Worm (Caenorhabditis elegans) whole organism, L4 larva: ENCODE results near the gene mdh-1.

ENCODE experiments used
- D1046.2 ChIP-seq: fragments of 200-800 bp; sonication (Bioruptor generic); IDR thresholded peaks from 2 replicates; pipeline ENCODE4 v1.3.6; 2022; ENCODE audit warnings: missing genetic modification characterization, missing compliant biosample characterization
- F10B5.3 ChIP-seq: sonication (generic microtip); optimal IDR thresholded peaks from 2 replicates; lab custom pipeline; 2016; ENCODE audit warnings: mild to moderate bottlenecking, missing genetic modification characterization, missing compliant biosample characterization
- R02D3.7 ChIP-seq: fragments of 150-350 bp; sonication (generic microtip); optimal IDR thresholded peaks from 3 replicates; lab custom pipeline; 2014; ENCODE audit warnings: missing biosample characterization, missing genetic modification characterization
- T20F7.1 ChIP-seq: fragments of 200-800 bp; sonication (Bioruptor generic); optimal IDR thresholded peaks from 2 replicates; lab custom pipeline; 2018; ENCODE audit warnings: mild to moderate bottlenecking, missing genetic modification characterization, missing compliant biosample characterization
- Y105C5A.15 ChIP-seq: fragments of 200-800 bp; sonication (Bioruptor generic); IDR thresholded peaks from 2 replicates; pipeline ENCODE4 v1.3.6; 2022; ENCODE audit warnings: missing genetic modification characterization, missing compliant biosample characterization
- Y5F2A.4 ChIP-seq: fragments of 200-800 bp; sonication (Bioruptor generic); optimal IDR thresholded peaks from 2 replicates; lab custom pipeline; 2018; ENCODE audit warnings: mild to moderate bottlenecking, missing genetic modification characterization, missing compliant biosample characterization
- ZK337.2 ChIP-seq: fragments of 200-800 bp; sonication (Bioruptor generic); IDR thresholded peaks from 2 replicates; pipeline ENCODE4 v1.3.6; 2022; ENCODE audit warnings: missing genetic modification reagents, missing genetic modification characterization, missing compliant biosample characterization
- ZK546.5 ChIP-seq, 2 experiments: sonication (generic microtip); optimal IDR thresholded peaks; 2 replicates each; lab custom pipeline; 2017; ENCODE audit warnings: missing biosample characterization in 2 of 2, missing genetic modification characterization in 2 of 2
- ama-1 ChIP-seq: fragments of 150-350 bp; optimal IDR thresholded peaks from 2 replicates; lab custom pipeline; 2014; ENCODE audit warnings: inconsistent platforms, mixed read lengths
- ceh-20 ChIP-seq: fragments of 200-800 bp; sonication (Bioruptor generic); IDR thresholded peaks from 2 replicates; pipeline ENCODE4 v1.3.6; 2022; ENCODE audit warnings: missing genetic modification reagents, missing genetic modification characterization, missing compliant biosample characterization
- daf-12 ChIP-seq: fragments of 150-350 bp; optimal IDR thresholded peaks from 2 replicates; lab custom pipeline; 2014; ENCODE audit warnings: missing biosample characterization, missing genetic modification reagents, missing genetic modification characterization
- daf-19 ChIP-seq: fragments of 200-800 bp; sonication (Bioruptor generic); conservative IDR thresholded peaks from 2 replicates; pipeline ENCODE4 v1.3.6; 2022; ENCODE audit warnings: missing genetic modification characterization, missing compliant biosample characterization
- dmd-6 ChIP-seq: fragments of 200-800 bp; sonication (Bioruptor generic); IDR thresholded peaks from 2 replicates; pipeline ENCODE4 v1.3.6; 2022; ENCODE audit warnings: missing genetic modification reagents, missing genetic modification characterization, missing compliant biosample characterization
- dmd-8 ChIP-seq: fragments of 200-800 bp; sonication (Bioruptor generic); IDR thresholded peaks from 2 replicates; pipeline ENCODE4 v1.3.6; 2022; ENCODE audit warnings: missing genetic modification characterization, missing compliant biosample characterization
- dve-1 ChIP-seq: sonication (generic microtip); optimal IDR thresholded peaks from 2 replicates; lab custom pipeline; 2017; ENCODE audit warnings: antibody characterized with exemption, mild to moderate bottlenecking, missing genetic modification characterization, missing compliant biosample characterization; ENCODE audit not compliant: insufficient read depth
- egl-43 ChIP-seq: fragments of 200-800 bp; sonication (Bioruptor generic); IDR thresholded peaks from 2 replicates; pipeline ENCODE4 v1.3.6; 2022; ENCODE audit warnings: missing genetic modification reagents, missing genetic modification characterization, missing compliant biosample characterization
- gei-8 ChIP-seq: fragments of 200-800 bp; sonication (Bioruptor generic); optimal IDR thresholded peaks from 2 replicates; lab custom pipeline; 2018; ENCODE audit warnings: mild to moderate bottlenecking, missing genetic modification characterization, missing compliant biosample characterization
- hif-1 ChIP-seq, 2 experiments: sonication (generic microtip); optimal IDR thresholded peaks; 2 replicates each; lab custom pipeline; 2016 to 2017; ENCODE audit warnings: missing compliant biosample characterization in 2 of 2, missing genetic modification characterization in 2 of 2, missing genetic modification reagents in 2 of 2, missing genotype in 2 of 2, mild to moderate bottlenecking in 1 of 2
- hlh-11 ChIP-seq: fragments of 200-800 bp; sonication (Bioruptor generic); optimal IDR thresholded peaks from 2 replicates; lab custom pipeline; 2018; ENCODE audit warnings: mild to moderate bottlenecking, missing genetic modification characterization, missing compliant biosample characterization
- hlh-30 ChIP-seq: sonication (generic microtip); optimal IDR thresholded peaks from 2 replicates; lab custom pipeline; 2017; ENCODE audit warnings: antibody characterized with exemption, mild to moderate bottlenecking, missing genetic modification characterization, missing compliant biosample characterization; ENCODE audit not compliant: insufficient read depth
- lin-39 ChIP-seq: fragments of 150-350 bp; optimal IDR thresholded peaks from 2 replicates; lab custom pipeline; 2014; ENCODE audit warnings: missing biosample characterization, missing genetic modification reagents, missing genetic modification characterization
- lir-3 ChIP-seq: sonication (generic microtip); optimal IDR thresholded peaks from 2 replicates; lab custom pipeline; 2016; ENCODE audit warnings: mild to moderate bottlenecking, missing genetic modification characterization, missing compliant biosample characterization
- lsy-2 ChIP-seq, 2 experiments: fragments of 150-350 bp in 1 of 2; sonication (generic microtip) in 1 of 2; optimal IDR thresholded peaks; 2 replicates each; lab custom pipeline; 2014 to 2017; ENCODE audit warnings: missing biosample characterization in 2 of 2, missing genetic modification characterization in 2 of 2
- madf-5 ChIP-seq, 2 experiments: fragments of 200-800 bp; sonication (Bioruptor generic); IDR thresholded peaks; 2 replicates each; pipeline ENCODE4 v1.3.6; 2022; ENCODE audit warnings: missing compliant biosample characterization in 2 of 2, missing genetic modification characterization in 2 of 2
- madf-9 ChIP-seq: fragments of 200-800 bp; sonication (Bioruptor generic); conservative IDR thresholded peaks from 2 replicates; pipeline ENCODE4 v1.3.6; 2022; ENCODE audit warnings: missing genetic modification reagents, missing genetic modification characterization, missing compliant biosample characterization
- mdl-1 ChIP-seq, 2 experiments: fragments of 150-350 bp in 1 of 2; sonication (generic microtip) in 1 of 2; optimal IDR thresholded peaks; 2 replicates each; lab custom pipeline; 2014 to 2017; ENCODE audit warnings: missing biosample characterization in 2 of 2, missing genetic modification characterization in 2 of 2
- mep-1 ChIP-seq: fragments of 150-350 bp; sonication (generic microtip); optimal IDR thresholded peaks from 3 replicates; lab custom pipeline; 2014; ENCODE audit warnings: missing biosample characterization, missing genetic modification characterization
- mes-2 ChIP-seq: sonication (generic microtip); optimal IDR thresholded peaks from 2 replicates; lab custom pipeline; 2016; ENCODE audit warnings: missing genotype, mild to moderate bottlenecking, missing genetic modification characterization, missing compliant biosample characterization; ENCODE audit not compliant: poor library complexity, severe bottlenecking
- mxl-2 ChIP-seq: fragments of 200-800 bp; sonication (Bioruptor generic); conservative IDR thresholded peaks from 2 replicates; pipeline ENCODE4 v1.3.6; 2022; ENCODE audit warnings: missing genetic modification reagents, missing genetic modification characterization, missing compliant biosample characterization
- mxl-3 ChIP-seq: fragments of 200-800 bp; sonication (Bioruptor generic); optimal IDR thresholded peaks from 2 replicates; lab custom pipeline; 2018; ENCODE audit warnings: mild to moderate bottlenecking, missing genetic modification characterization, missing compliant biosample characterization
- nhr-102 ChIP-seq: sonication (generic microtip); optimal IDR thresholded peaks from 2 replicates; lab custom pipeline; 2016; ENCODE audit warnings: mild to moderate bottlenecking, missing genetic modification characterization, moderate library complexity, missing compliant biosample characterization
- nhr-11 ChIP-seq: fragments of 150-350 bp; optimal IDR thresholded peaks from 2 replicates; lab custom pipeline; 2014; ENCODE audit warnings: missing biosample characterization, missing genetic modification characterization
- nhr-111 ChIP-seq: fragments of 200-800 bp; sonication (Bioruptor generic); optimal IDR thresholded peaks from 2 replicates; lab custom pipeline; 2018; ENCODE audit warnings: mild to moderate bottlenecking, missing genetic modification characterization, missing compliant biosample characterization
- nhr-237 ChIP-seq: sonication (generic microtip); optimal IDR thresholded peaks from 2 replicates; lab custom pipeline; 2017; ENCODE audit warnings: missing biosample characterization, missing genetic modification characterization
- nhr-28 ChIP-seq: fragments of 150-350 bp; optimal IDR thresholded peaks from 2 replicates; lab custom pipeline; 2014; ENCODE audit warnings: missing biosample characterization, missing genetic modification characterization
- nhr-41 ChIP-seq: fragments of 200-800 bp; sonication (Bioruptor generic); IDR thresholded peaks from 2 replicates; pipeline ENCODE4 v1.3.6; 2022; ENCODE audit warnings: missing genetic modification reagents, missing genetic modification characterization, missing compliant biosample characterization
- nhr-42 ChIP-seq: fragments of 200-800 bp; sonication (Bioruptor generic); IDR thresholded peaks from 2 replicates; pipeline ENCODE4 v1.3.6; 2022; ENCODE audit warnings: missing genetic modification characterization, missing compliant biosample characterization
- nhr-76 ChIP-seq: fragments of 150-350 bp; optimal IDR thresholded peaks from 2 replicates; lab custom pipeline; 2014; ENCODE audit warnings: missing biosample characterization, missing genetic modification characterization
- pqm-1 ChIP-seq: sonication (generic microtip); optimal IDR thresholded peaks from 2 replicates; lab custom pipeline; 2017; ENCODE audit warnings: missing biosample characterization, missing genetic modification characterization
- rbr-2 ChIP-seq: sonication (generic microtip); optimal IDR thresholded peaks from 2 replicates; lab custom pipeline; 2016; ENCODE audit warnings: missing genotype, missing genetic modification characterization, missing compliant biosample characterization
- saeg-2 ChIP-seq: fragments of 200-800 bp; sonication (Bioruptor generic); IDR thresholded peaks from 2 replicates; pipeline ENCODE4 v1.3.6; 2022; ENCODE audit warnings: missing genetic modification reagents, missing genetic modification characterization, missing compliant biosample characterization
- skn-1 ChIP-seq: fragments of 150-350 bp; optimal IDR thresholded peaks from 2 replicates; lab custom pipeline; 2014; ENCODE audit warnings: missing biosample characterization, missing genetic modification characterization
- snpc-4 ChIP-seq: fragments of 150-350 bp; optimal IDR thresholded peaks from 2 replicates; lab custom pipeline; 2014; ENCODE audit warnings: missing biosample characterization, missing genetic modification characterization
- spr-1 ChIP-seq: sonication (generic microtip); optimal IDR thresholded peaks from 2 replicates; lab custom pipeline; 2016; ENCODE audit warnings: mild to moderate bottlenecking, missing genetic modification characterization, missing compliant biosample characterization
- tag-97 ChIP-seq: fragments of 200-800 bp; sonication (Bioruptor generic); IDR thresholded peaks from 2 replicates; pipeline ENCODE4 v1.3.6; 2022; ENCODE audit warnings: missing genetic modification characterization, missing compliant biosample characterization
- tra-1 ChIP-seq: fragments of 200-800 bp; sonication (Bioruptor generic); IDR thresholded peaks from 2 replicates; pipeline ENCODE4 v1.3.6; 2022; ENCODE audit warnings: missing genetic modification reagents, missing genetic modification characterization, missing compliant biosample characterization
- unc-39 ChIP-seq: sonication (generic microtip); optimal IDR thresholded peaks from 2 replicates; lab custom pipeline; 2017; ENCODE audit warnings: missing biosample characterization, missing genetic modification characterization
- unc-62 ChIP-seq, 3 experiments: fragments of 150-350 bp in 1 of 3; sonication (generic microtip); optimal IDR thresholded peaks in 2 of 3; peaks in 1 of 3; 1 replicate in 1 of 3; 2 replicates in 2 of 3; lab custom pipeline; 2014 to 2017; ENCODE audit warnings: missing biosample characterization in 3 of 3, missing genetic modification characterization in 3 of 3, missing genetic modification reagents in 3 of 3, missing genotype in 1 of 3
- vab-7 ChIP-seq: fragments of 200-800 bp; sonication (Bioruptor generic); IDR thresholded peaks from 2 replicates; pipeline ENCODE4 v1.3.6; 2022; ENCODE audit warnings: missing genetic modification reagents, missing genetic modification characterization, missing compliant biosample characterization
- zfp-3 ChIP-seq: fragments of 200-800 bp; sonication (Bioruptor generic); conservative IDR thresholded peaks from 2 replicates; pipeline ENCODE4 v1.3.6; 2022; ENCODE audit warnings: missing genetic modification reagents, missing genetic modification characterization, missing compliant biosample characterization
- zip-11 ChIP-seq: fragments of 200-800 bp; sonication (Bioruptor generic); IDR thresholded peaks from 2 replicates; pipeline ENCODE4 v1.3.6; 2022; ENCODE audit warnings: missing genetic modification characterization, missing compliant biosample characterization
- zip-2 ChIP-seq: fragments of 150-350 bp; optimal IDR thresholded peaks from 2 replicates; lab custom pipeline; 2014; ENCODE audit warnings: missing biosample characterization, missing genetic modification characterization

Gene mdh-1

DNA sequence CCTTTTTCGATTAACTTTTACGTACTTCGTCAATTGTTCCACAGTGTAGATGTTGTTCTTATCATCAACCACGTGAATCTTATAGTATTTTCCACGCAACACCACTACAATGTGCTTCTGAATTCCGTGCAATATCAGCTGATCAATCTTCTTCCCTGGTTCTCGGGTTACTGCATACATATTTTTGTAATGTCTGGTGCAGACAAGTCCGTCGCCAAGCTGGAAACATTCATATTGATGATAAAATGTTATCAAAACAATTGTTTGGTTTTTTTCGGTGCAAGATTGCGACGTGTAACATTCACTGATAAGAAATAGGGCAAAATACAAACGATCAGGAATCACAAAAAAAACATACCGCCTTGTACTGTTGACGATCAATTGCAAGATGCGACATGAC, 23.8 kb downstream of the mdh-1 start:
- TF ChIP-seq zip-2, result no peak
- no peak for TF ChIP-seq lin-39 (tag; lab: Kevin White, UChicago)
- no peak for TF ChIP-seq ZK546.5 (tag; optimal IDR thresholded peaks at IDR 0.05; lab: Kevin White, UChicago)
- no peak for TF ChIP-seq tag-97 (GFP tag; lab: Robert Waterston, UW)
- TF ChIP-seq lir-3 (tag; lab: Kevin White, UChicago), result no peak
- TF ChIP-seq mes-2 (tag; lab: Kevin White, UChicago), result no peak
- no peak for TF ChIP-seq daf-19
- no peak for TF ChIP-seq hif-1 (tag; optimal IDR thresholded peaks at IDR 0.05; lab: Kevin White, UChicago)
- TF ChIP-seq snpc-4 (tag; lab: Kevin White, UChicago), result no peak
- TF ChIP-seq unc-62 (GFP tag; optimal IDR thresholded peaks at IDR 0.05 in 1 of 2; lab: Kevin White, UChicago), result peak in 1 of 2 experiments; percentile 96
- no peak for TF ChIP-seq unc-62 (tag; optimal IDR thresholded peaks at IDR 0.05; lab: Kevin White, UChicago)
- TF ChIP-seq madf-5 (GFP tag; IDR thresholded peaks at IDR 0.05; lab: Robert Waterston, UW), result no peak
- no peak for TF ChIP-seq mep-1 (tag; lab: Kevin White, UChicago)
- TF ChIP-seq mxl-2 (GFP tag; lab: Robert Waterston, UW), result no peak
- TF ChIP-seq nhr-41 (GFP tag; lab: Robert Waterston, UW), result no peak
- no peak for TF ChIP-seq T20F7.1
- TF ChIP-seq zfp-3 (GFP tag; lab: Robert Waterston, UW), result no peak
- no peak for TF ChIP-seq mxl-3 (GFP tag; lab: Kevin White, UChicago)
- no peak for TF ChIP-seq Y105C5A.15 (GFP tag; lab: Robert Waterston, UW)
- no peak for TF ChIP-seq rbr-2 (tag; lab: Kevin White, UChicago)
- peak; percentile 62 for TF ChIP-seq dmd-6
- TF ChIP-seq hlh-30 (tag; lab: Kevin White, UChicago), result peak; percentile 48
- no peak for TF ChIP-seq R02D3.7 (tag; lab: Kevin White, UChicago)
- TF ChIP-seq nhr-237 (tag; lab: Kevin White, UChicago), result no peak
- no peak for TF ChIP-seq skn-1 (tag; lab: Kevin White, UChicago)
- peak; percentile 12 for TF ChIP-seq dve-1 (tag; lab: Kevin White, UChicago)
- TF ChIP-seq gei-8 (GFP tag; lab: Kevin White, UChicago), result no peak
- TF ChIP-seq lsy-2 (tag; optimal IDR thresholded peaks at IDR 0.05; lab: Kevin White, UChicago), result no peak
- TF ChIP-seq spr-1 (tag; lab: Kevin White, UChicago), result no peak
- TF ChIP-seq nhr-76 (tag; lab: Kevin White, UChicago), result no peak
- TF ChIP-seq vab-7, result no peak
- no peak for TF ChIP-seq ZK337.2
- TF ChIP-seq nhr-102, result no peak
- peak; percentile 58 for TF ChIP-seq hlh-11 (tag; lab: Kevin White, UChicago)
- TF ChIP-seq egl-43 (GFP tag; lab: Robert Waterston, UW), result no peak
- TF ChIP-seq nhr-111 (GFP tag; lab: Kevin White, UChicago), result no peak
- TF ChIP-seq dmd-8 (GFP tag; lab: Robert Waterston, UW), result no peak
- peak; percentile 13 for TF ChIP-seq pqm-1 (tag; lab: Kevin White, UChicago)
- no peak for TF ChIP-seq nhr-11
- TF ChIP-seq nhr-42 (GFP tag; lab: Robert Waterston, UW), result no peak
- no peak for TF ChIP-seq unc-39
- no peak for TF ChIP-seq F10B5.3 (tag; lab: Kevin White, UChicago)
- TF ChIP-seq tra-1 (GFP tag; lab: Robert Waterston, UW), result no peak
- TF ChIP-seq D1046.2 (GFP tag; lab: Robert Waterston, UW), result no peak
- TF ChIP-seq madf-9 (GFP tag; lab: Robert Waterston, UW), result no peak
- peak in 1 of 2 experiments; percentile 8 for TF ChIP-seq mdl-1 (tag; optimal IDR thresholded peaks at IDR 0.05; lab: Kevin White, UChicago)
- no peak for TF ChIP-seq ama-1 (lab: Kevin White, UChicago)
- TF ChIP-seq nhr-28 (tag; lab: Kevin White, UChicago), result peak; percentile 34
- no peak for TF ChIP-seq ceh-20 (GFP tag; lab: Robert Waterston, UW)
- TF ChIP-seq saeg-2 (GFP tag; lab: Robert Waterston, UW), result no peak
- no peak for TF ChIP-seq zip-11 (GFP tag; lab: Robert Waterston, UW)
- TF ChIP-seq Y5F2A.4 (GFP tag; lab: Kevin White, UChicago), result no peak
- no peak for TF ChIP-seq daf-12 (tag; lab: Kevin White, UChicago)
